Fruit fly (Drosophila melanogaster) S2 (cell line): ENCODE measurements around the gene CG14613.
"Not testable (repeated sequence)": the region's sequence is repeated elsewhere in the genome, so short reads cannot be mapped to it uniquely, and the experiment has no call there.

ENCODE experiments used
- CG8478 ChIP-seq: fragments of >200 bp; optimal IDR thresholded peaks from 2 replicates; lab custom pipeline; 2018
- CTCF ChIP-seq, 2 experiments: fragments of >200 bp; optimal IDR thresholded peaks; 2 replicates each; lab custom pipeline; 2018

dm6 chrX:22432929-22433605, 38.8 kb downstream of the CG14613 start:
- TF ChIP-seq CTCF (optimal IDR thresholded peaks at IDR 0.05; lab: Kevin White, UChicago): not testable (repeated sequence)
- TF ChIP-seq CG8478 (lab: Kevin White, UChicago): peak; percentile 85
